Worm (Caenorhabditis elegans) whole organism, L4/young adult: Measurements from ENCODE around the gene C01G12.9.
A peak's percentile ranks its signal among the peaks of the same experiment; 100 is the strongest.

Experiments
- W03F9.2 ChIP-seq: fragments of 150-350 bp; optimal IDR thresholded peaks from 2 replicates; lab custom pipeline; 2014; ENCODE audit warnings: missing biosample characterization, missing genetic modification characterization
- dao-5 ChIP-seq: sonication (generic microtip); optimal IDR thresholded peaks from 2 replicates; lab custom pipeline; 2016; ENCODE audit warnings: missing genotype, missing genetic modification characterization, moderate library complexity, missing compliant biosample characterization
- him-1 ChIP-seq: sonication (generic microtip); optimal IDR thresholded peaks from 2 replicates; lab custom pipeline; 2016; ENCODE audit warnings: missing genotype, missing genetic modification reagents, missing genetic modification characterization, missing compliant biosample characterization

C01G12.9 gene

DNA sequence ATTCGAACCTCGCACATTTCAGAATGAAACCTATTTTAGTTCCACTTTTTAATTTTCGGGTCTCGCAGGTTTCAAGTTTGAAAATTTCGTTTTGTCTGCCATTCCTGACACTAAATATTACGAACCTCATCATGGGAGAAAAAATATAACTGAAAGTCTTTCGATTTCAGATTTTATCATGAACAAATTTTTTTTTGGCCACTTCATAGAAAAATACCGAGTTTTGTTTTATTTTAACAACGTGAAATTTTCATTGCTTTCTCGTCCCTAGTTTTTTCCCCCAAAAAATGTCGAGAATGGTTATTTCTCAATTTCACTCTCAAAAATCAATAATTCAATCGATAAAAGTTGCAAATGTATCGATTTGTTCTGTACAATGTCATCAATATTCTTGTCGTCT, at the start of gene C01G12.9:
Gene C01G12.9, plus strand, starts transcription at position 301 of the 400 bp plus-strand sequence.
- no peak for TF ChIP-seq dao-5
- TF ChIP-seq W03F9.2 (tag; lab: Kevin White, UChicago) = no peak
- TF ChIP-seq him-1 (tag; lab: Kevin White, UChicago) = no peak

DNA sequence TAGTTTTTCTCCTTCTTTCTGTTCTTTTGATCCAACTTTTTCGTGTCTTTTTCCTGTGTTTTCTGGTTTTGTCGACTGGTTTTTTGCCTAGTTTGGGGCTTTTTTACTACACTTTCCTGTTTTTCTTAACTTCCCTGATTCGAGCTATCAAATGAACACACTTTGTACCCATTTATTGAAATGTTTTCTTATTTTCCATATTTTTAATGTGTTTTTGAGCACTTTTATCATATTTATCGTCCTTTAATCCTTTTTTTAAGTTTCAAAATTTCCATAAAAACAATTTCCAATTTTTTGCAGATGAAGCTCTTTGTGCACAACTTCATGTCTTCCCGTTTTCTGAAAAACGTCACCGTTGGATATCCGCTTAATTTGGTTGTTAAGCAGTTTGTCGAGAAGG, 44.8 kb upstream of the C01G12.9 start, which contains the start of gene C04H5.1:
Gene C04H5.1, plus strand, starts transcription at position 301 of the 400 bp plus-strand sequence.
- TF ChIP-seq dao-5 (no peak), W03F9.2 (tag; lab: Kevin White, UChicago) (no peak)

DNA sequence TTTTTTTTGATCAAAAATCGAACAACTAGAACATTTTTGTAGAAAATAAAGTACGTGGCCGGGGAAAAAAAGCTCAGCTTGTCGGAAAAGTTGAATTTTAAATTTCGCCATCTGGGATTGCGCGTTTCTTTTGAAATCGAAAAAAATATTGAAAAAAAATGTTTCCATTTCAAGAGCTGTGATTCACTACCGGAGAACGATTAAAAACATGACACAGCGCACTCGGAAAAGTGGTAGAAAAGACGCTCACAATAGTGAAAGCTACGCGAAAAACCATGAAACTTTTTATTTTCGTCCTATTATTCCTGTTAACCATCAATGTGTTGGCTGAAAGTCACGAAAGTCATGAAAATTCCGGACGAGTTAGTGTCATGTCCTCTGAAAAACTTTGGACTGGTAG, 41.1 kb upstream of the C01G12.9 start, which contains the start of the genes clec-147 and C04H5.7:
Gene clec-147, minus strand, starts transcription at position 101 of the 400 bp plus-strand sequence.
Gene C04H5.7, plus strand, starts transcription at position 219 of the 400 bp plus-strand sequence.
- no peak for TF ChIP-seq dao-5

DNA sequence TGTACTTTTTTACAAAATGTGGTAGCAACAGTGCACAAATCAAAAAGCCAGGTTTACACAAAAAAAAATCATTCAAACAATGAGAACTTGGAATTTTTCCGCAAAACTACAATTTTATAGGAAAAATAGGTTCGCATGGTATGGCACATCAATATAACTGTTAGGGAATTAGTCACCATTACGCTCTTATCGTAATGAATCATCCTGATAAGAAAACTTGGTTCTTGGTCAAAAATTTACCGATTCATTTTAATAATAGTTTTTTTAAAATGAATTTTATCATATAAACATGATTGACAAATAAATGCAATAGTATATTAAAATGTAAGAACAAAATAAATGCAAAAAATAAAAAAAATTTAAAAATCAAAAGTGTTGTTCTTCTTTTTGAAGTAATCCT, 38.3 kb upstream of the C01G12.9 start:
- TF ChIP-seq dao-5 (no peak), him-1 (tag; lab: Kevin White, UChicago) (no peak), W03F9.2 (tag; lab: Kevin White, UChicago) (no peak)

DNA sequence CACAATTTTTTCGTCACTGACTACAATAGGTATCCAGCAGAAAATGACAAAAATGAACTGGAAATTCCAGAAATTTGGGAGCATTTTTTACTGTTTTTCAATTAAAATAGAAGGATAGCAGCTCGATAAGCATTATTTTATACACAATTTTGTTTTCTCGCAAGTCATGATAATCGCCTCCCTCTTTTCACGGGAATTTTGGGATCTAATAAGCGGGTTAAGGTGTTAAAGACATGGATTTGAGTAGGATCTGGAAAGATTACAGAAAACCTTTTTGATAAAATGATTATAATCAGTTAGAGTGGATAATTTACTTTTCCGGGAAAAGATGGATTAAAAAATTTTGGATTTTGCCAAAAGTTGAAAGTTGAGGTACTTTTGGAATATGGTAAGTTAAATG, 30.1 kb upstream of the C01G12.9 start, which contains the start of gene gcy-29:
Gene gcy-29, minus strand, starts transcription at position 101 of the 400 bp plus-strand sequence.
- TF ChIP-seq W03F9.2 (tag; lab: Kevin White, UChicago) (no peak), dao-5 (no peak), him-1 (tag; lab: Kevin White, UChicago) (no peak)

DNA sequence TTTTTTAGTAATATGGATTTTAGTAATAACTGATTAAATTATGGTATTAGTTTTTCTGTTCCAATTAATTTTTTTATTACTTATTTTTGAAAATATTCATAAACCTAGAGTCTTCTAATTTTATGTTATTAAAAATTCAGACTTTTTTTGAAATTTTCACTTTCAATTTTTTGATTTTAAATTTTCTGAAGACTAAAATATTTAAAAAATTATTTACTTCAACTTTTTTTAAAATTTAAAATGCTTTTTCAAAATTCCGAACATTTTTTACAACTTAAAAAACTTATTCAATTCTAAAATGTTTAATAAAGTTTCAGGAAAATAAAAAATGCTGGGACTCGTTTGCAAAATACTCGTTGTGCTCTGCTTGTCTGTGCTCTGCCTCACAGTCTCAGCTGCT, 28.2 kb upstream of the C01G12.9 start, which contains the start of gene nlp-41:
Gene nlp-41, plus strand, starts transcription at position 301 of the 400 bp plus-strand sequence.
- TF ChIP-seq him-1 (tag; lab: Kevin White, UChicago) = no peak
- no peak for TF ChIP-seq dao-5
- TF ChIP-seq W03F9.2 (tag; lab: Kevin White, UChicago) = no peak

DNA sequence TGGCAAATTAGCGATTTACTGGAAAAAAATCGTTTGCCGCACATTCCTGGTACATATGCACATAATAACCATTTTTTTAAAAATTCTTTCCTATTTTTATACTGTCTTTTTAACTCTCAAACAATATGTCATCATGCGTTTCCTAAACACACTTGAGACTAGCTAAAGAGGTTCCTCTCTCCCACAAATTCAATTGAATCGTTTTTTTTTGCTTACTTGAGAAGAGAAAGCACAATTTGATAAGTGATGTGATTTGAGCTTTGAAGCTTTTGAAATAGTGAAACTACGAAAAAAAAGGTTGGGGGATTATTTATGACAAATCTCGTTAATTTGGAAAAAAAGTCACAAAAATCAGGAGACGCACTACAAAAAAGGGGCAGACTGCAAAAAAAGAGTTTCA, 23.8 kb upstream of the C01G12.9 start:
- no peak for TF ChIP-seq dao-5
- no peak for TF ChIP-seq him-1 (tag; lab: Kevin White, UChicago)
- TF ChIP-seq W03F9.2 (tag; lab: Kevin White, UChicago) = no peak

DNA sequence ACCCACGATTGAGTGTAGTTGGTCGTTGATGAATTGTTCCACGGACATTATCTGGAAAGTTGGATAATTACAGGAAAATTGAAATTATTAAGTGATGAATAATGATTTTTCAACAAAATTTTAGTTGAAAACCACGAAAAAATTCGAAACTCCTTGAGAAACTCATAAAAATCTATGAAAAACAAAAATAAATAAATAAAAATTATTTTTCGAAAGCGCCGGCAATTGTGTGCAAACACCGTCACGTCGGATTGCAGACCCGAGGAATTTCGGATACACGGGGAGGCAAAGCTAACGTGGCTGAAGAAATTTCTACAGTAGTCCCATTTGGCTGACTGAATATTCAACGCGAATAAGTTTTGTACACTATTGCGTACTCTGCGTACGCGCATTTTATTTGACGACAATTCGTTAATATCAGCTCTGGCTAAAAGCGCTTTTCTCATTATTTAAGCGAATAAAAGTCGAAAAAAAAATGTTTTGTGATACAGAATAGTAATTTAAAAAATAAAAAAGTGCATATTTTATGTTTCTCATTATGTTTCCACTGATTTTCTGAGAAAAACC, 17.2 kb upstream of the C01G12.9 start, which contains the start of gene mog-4:
Gene mog-4, minus strand, starts transcription at position 51 of the 567 bp plus-strand sequence.
- peak; percentile 96 for TF ChIP-seq him-1 (tag; lab: Kevin White, UChicago)
- TF ChIP-seq W03F9.2 (tag; lab: Kevin White, UChicago) = peak; percentile 88
- TF ChIP-seq dao-5 = peak; percentile 38

DNA sequence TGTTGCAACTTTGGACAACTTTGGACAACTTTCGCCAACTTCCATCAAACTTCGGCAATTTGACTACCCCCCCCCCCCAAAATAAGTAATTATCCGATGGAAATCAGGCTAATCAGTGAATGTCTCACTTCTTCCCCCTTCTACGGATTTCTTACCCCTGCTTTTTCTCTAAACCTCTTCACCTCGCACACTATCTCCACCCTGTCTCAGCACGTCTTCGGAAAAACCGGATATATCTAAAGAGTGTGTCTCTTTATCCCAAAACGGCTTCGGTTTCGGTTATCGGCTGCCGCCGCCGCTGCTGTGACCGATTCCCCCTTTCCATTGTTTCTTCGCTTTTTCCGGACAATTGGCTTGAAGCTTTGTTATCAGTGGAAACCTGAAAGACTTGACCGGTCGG, 11.0 kb upstream of the C01G12.9 start:
- TF ChIP-seq dao-5 = no peak
- no peak for TF ChIP-seq him-1 (tag; lab: Kevin White, UChicago)
- TF ChIP-seq W03F9.2 (tag; lab: Kevin White, UChicago) = no peak

DNA sequence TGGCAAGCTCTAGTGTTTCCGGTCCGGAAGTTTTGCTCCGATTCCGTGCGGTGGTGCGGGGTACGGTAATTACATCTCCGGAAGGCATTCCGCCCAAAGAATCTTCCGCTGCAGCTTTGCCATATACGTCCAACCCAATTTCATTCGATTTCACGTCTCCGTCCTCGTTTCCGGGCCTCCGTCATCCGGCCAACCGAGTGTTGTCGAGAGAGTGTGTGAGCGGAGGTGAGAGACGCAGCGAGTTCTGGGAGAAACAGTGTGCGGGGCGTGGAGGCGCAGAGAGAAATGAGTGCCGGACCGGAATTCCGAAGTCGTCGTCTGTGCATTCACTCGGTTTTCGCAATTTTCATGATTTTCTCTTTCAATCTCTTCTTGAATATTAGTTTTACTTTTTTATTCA, 9.5 kb upstream of the C01G12.9 start:
- TF ChIP-seq dao-5 (no peak), him-1 (tag; lab: Kevin White, UChicago) (no peak), W03F9.2 (tag; lab: Kevin White, UChicago) (no peak)

DNA sequence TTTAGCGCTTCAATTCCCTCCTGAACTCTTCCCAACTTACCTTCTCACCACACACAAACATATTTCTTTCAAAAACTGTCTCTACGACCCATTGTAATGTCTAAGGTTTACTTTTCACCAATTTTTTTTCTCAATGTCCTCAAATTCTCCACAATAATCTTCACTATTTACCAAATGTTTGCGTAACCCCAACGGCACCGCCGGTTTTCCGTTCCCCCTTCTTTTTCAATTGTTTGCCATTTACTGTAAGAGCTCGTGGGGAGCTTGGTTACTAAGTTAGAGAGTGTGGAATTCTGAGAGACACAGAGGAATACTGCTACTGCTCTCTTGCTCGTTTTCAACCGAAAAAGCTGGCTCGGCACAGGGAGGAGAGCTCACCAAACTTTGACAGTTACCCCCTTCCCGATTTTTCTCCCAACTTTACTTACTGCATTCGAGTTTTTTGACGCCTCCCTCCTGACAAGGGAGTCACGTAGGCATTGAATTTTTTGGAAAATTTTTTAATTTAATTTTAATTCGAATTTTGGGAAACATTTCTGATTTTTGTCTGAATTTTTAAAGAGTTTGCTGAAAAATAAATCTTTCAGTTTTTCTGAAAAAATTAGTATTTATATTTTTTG, 8.2 kb upstream of the C01G12.9 start:
- TF ChIP-seq dao-5 = no peak

DNA sequence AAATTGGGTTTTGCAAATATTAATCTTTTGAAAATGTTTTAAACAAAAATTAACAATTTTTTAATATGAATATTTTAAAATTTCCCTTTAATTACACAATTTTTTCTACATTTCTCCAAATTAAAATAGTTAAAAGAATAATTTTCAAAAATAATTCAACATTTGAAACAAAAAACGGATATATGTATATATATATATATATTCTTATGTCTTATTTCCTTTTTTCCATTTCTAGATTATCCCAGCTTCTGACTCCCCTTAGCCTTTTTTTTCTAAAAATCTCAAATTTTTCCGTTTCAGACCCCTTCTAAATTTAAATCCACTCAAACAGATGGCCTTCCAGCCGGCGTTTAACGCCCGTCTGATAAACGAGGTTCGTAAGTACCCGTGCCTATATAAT, 5.5 kb upstream of the C01G12.9 start, which contains the start of gene madf-5:
Gene madf-5, plus strand, starts transcription at position 301 of the 400 bp plus-strand sequence.
- TF ChIP-seq dao-5 = no peak
- TF ChIP-seq W03F9.2 (tag; lab: Kevin White, UChicago) = no peak
- TF ChIP-seq him-1 (tag; lab: Kevin White, UChicago) = no peak

DNA sequence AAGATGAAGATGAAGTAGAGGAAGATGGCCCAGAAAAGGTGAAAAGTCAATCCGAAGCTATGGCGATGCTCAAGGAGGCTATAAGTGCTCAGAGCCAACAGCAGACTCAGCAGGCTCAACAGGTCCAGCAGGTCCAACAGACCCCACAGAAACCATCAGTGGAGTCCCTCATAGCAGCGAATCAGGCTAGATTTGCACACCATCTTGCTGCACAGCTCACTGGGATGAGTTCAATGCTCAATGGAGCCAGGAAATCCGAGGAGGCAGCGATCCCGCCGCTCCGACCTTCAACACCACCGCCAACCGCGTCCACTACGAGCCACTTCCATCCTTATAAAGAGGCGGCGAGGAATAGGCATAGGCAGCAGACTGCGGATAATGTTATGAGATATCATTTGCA, 4.0 kb upstream of the C01G12.9 start:
- TF ChIP-seq dao-5 (no peak), him-1 (tag; lab: Kevin White, UChicago) (no peak), W03F9.2 (tag; lab: Kevin White, UChicago) (no peak)

DNA sequence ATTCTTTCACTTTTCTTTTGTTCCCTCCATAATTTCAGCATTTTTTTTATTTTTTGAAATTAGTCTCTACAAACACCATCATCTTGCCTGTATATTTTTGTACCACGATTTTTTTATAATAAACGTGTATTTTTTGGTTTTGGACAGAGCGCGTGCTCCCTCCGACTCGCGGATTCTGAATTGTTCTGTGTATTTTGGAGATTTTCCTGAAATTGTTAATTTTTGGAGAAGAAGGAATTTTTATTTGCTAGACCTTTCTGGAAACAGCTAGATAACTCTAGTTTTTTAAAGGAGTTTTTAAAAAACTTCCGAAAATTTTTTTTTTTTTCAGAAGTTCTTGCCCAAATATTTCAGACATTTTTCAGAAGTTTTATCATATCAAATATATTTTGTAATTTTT, 2.4 kb upstream of the C01G12.9 start, which contains the start of gene C01G12.13:
Gene C01G12.13, plus strand, starts transcription at position 301 of the 400 bp plus-strand sequence.
- TF ChIP-seq dao-5 (no peak), him-1 (tag; lab: Kevin White, UChicago) (no peak), W03F9.2 (tag; lab: Kevin White, UChicago) (no peak)
